Worm (Caenorhabditis elegans): ENCODE data around the gene ZK512.1.

DNA sequence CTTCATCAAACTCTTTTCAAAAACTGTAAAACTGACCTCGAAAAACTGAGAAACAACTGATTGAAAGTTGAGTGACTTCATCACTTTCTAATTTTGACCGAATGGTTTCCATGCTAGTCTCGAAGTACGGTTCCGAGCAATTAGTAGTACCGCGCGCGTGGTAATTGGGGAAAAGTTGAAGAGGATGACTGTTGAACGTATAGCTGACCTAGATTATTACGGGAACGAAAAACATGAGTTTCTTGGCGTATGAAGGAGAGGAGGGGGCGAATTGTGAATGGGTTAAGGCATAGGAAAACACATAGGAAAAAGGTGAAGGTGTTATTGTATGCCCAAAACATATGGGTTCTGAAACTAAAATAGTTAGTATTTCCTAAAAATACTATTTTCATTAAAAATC is 46.8 kb downstream of the ZK512.1 start, which contains the start of gene ptr-9:
- TF ChIP-seq him-1 (tag; optimal IDR thresholded peaks at IDR 0.05) (no peak), W03F9.2 (tag; optimal IDR thresholded peaks at IDR 0.05) (no peak)
